Fruit fly (Drosophila melanogaster) whole organism, embryonic: ENCODE results near the gene CG43760.

Experiments
- Abd-B ChIP-seq: fragments of 200-800 bp; sonication (Bioruptor generic); optimal IDR thresholded peaks from 2 replicates; lab custom pipeline; 2018; ENCODE audit warnings: missing biosample characterization, mild to moderate bottlenecking, missing genetic modification characterization, moderate library complexity
- CG10543 ChIP-seq: fragments of 200-800 bp; sonication (Bioruptor generic); optimal IDR thresholded peaks from 3 replicates; lab custom pipeline; 2017; ENCODE audit warnings: missing biosample characterization, mild to moderate bottlenecking, missing genetic modification characterization, moderate library complexity
- CG11723 ChIP-seq: fragments of 200-800 bp; sonication (Bioruptor generic); optimal IDR thresholded peaks from 2 replicates; lab custom pipeline; 2017; ENCODE audit warnings: missing biosample characterization, mild to moderate bottlenecking, missing genetic modification characterization
- CG12155 ChIP-seq: fragments of 200-800 bp; sonication (Bioruptor generic); optimal IDR thresholded peaks from 3 replicates; lab custom pipeline; 2016; ENCODE audit warnings: missing biosample characterization, missing genetic modification characterization
- CG12659 ChIP-seq: fragments of 200-800 bp; sonication (Bioruptor generic); optimal IDR thresholded peaks from 3 replicates; lab custom pipeline; 2017; ENCODE audit warnings: mild to moderate bottlenecking, missing biosample characterization, missing genetic modification reagents, missing genetic modification characterization
- CG12769 ChIP-seq: fragments of 200-800 bp; sonication (Bioruptor generic); optimal IDR thresholded peaks from 2 replicates; lab custom pipeline; 2019; ENCODE audit warnings: missing biosample characterization, mild to moderate bottlenecking, missing genetic modification characterization, moderate library complexity
- CG13424 ChIP-seq: fragments of 200-800 bp; sonication (Bioruptor generic); optimal IDR thresholded peaks from 2 replicates; lab custom pipeline; 2019; ENCODE audit warnings: missing biosample characterization, mild to moderate bottlenecking, missing genetic modification characterization, moderate library complexity
- CG13775 ChIP-seq: fragments of 200-800 bp; sonication (Bioruptor generic); optimal IDR thresholded peaks from 3 replicates; lab custom pipeline; 2017; ENCODE audit warnings: missing biosample characterization, mild to moderate bottlenecking, missing genetic modification characterization
- CG14014 ChIP-seq: fragments of 200-800 bp; sonication (Bioruptor generic); IDR thresholded peaks from 2 replicates; pipeline ENCODE4 v1.3.6; 2022; ENCODE audit warnings: missing biosample characterization, missing genetic modification characterization
- CG16813 ChIP-seq: fragments of 200-800 bp; sonication (Bioruptor generic); IDR thresholded peaks from 3 replicates; pipeline ENCODE4 v1.3.6; 2022; ENCODE audit warnings: missing biosample characterization, missing genetic modification characterization; ENCODE audit not compliant: partially characterized antibody
- CG16815 ChIP-seq: fragments of 200-800 bp; sonication (Bioruptor generic); optimal IDR thresholded peaks from 3 replicates; lab custom pipeline; 2017; ENCODE audit warnings: missing biosample characterization, mild to moderate bottlenecking, missing genetic modification characterization
- CG4360 ChIP-seq: fragments of 200-800 bp; sonication (Bioruptor generic); IDR thresholded peaks from 2 replicates; pipeline ENCODE4 v1.3.6; 2022; ENCODE audit warnings: missing biosample characterization, missing genetic modification characterization
- CG5953 ChIP-seq: fragments of 200-800 bp; sonication (Bioruptor generic); IDR thresholded peaks from 2 replicates; pipeline ENCODE4 v1.3.6; 2022; ENCODE audit warnings: missing biosample characterization, missing genetic modification characterization
- CG6791 ChIP-seq: fragments of 200-800 bp; sonication (Bioruptor generic); IDR thresholded peaks from 3 replicates; pipeline ENCODE4 v1.3.6; 2022; ENCODE audit warnings: missing biosample characterization, missing genetic modification characterization; ENCODE audit not compliant: partially characterized antibody
- CG7839 ChIP-seq: fragments of 200-800 bp; sonication (Bioruptor generic); optimal IDR thresholded peaks from 3 replicates; lab custom pipeline; 2018; ENCODE audit warnings: missing biosample characterization, mild to moderate bottlenecking, missing genetic modification characterization, moderate library complexity
- CG9727 ChIP-seq: fragments of 200-800 bp; sonication (Bioruptor generic); optimal IDR thresholded peaks from 3 replicates; lab custom pipeline; 2017; ENCODE audit warnings: missing biosample characterization, mild to moderate bottlenecking, missing genetic modification characterization
- Dll ChIP-seq: fragments of 200-800 bp; sonication (Bioruptor generic); IDR thresholded peaks from 4 replicates; pipeline ENCODE4 v1.3.6; 2022; ENCODE audit warnings: missing biosample characterization, missing genetic modification characterization; ENCODE audit not compliant: partially characterized antibody
- HHEX ChIP-seq: fragments of 200-800 bp; sonication (Bioruptor generic); optimal IDR thresholded peaks from 3 replicates; lab custom pipeline; 2017; ENCODE audit warnings: missing biosample characterization, mild to moderate bottlenecking, missing genetic modification characterization, missing genetic modification reagents
- Lhr ChIP-seq: fragments of 200-800 bp; sonication (Bioruptor generic); optimal IDR thresholded peaks from 3 replicates; lab custom pipeline; 2017; ENCODE audit warnings: mild to moderate bottlenecking, missing biosample characterization, missing genetic modification reagents, missing genetic modification characterization
- MBD-R2 ChIP-seq: fragments of 200-800 bp; sonication (Bioruptor generic); IDR thresholded peaks from 2 replicates; pipeline ENCODE4 v1.3.6; 2022; ENCODE audit warnings: missing biosample characterization, missing genetic modification characterization
- Myb ChIP-seq: fragments of 200-800 bp; sonication (Bioruptor generic); optimal IDR thresholded peaks from 2 replicates; lab custom pipeline; 2016; ENCODE audit warnings: missing biosample characterization, missing genetic modification characterization
- Nf-YB ChIP-seq: fragments of 200-800 bp; sonication (Bioruptor generic); optimal IDR thresholded peaks from 3 replicates; lab custom pipeline; 2019; ENCODE audit warnings: missing biosample characterization, mild to moderate bottlenecking, missing genetic modification characterization, moderate library complexity
- NfI ChIP-seq: fragments of 200-800 bp; sonication (Bioruptor generic); optimal IDR thresholded peaks from 3 replicates; lab custom pipeline; 2018; ENCODE audit warnings: missing biosample characterization, mild to moderate bottlenecking, missing genetic modification characterization, moderate library complexity
- Taf1 ChIP-seq: fragments of 200-800 bp; sonication (Bioruptor generic); IDR thresholded peaks from 2 replicates; pipeline ENCODE4 v1.3.6; 2022; ENCODE audit warnings: missing biosample characterization, missing genetic modification characterization
- Vsx1 ChIP-seq: fragments of 200-800 bp; sonication (Bioruptor generic); optimal IDR thresholded peaks from 2 replicates; lab custom pipeline; 2017; ENCODE audit warnings: missing biosample characterization, mild to moderate bottlenecking, missing genetic modification characterization, missing genetic modification reagents
- Xrp1 ChIP-seq: fragments of 200-800 bp; sonication (Bioruptor generic); IDR thresholded peaks from 2 replicates; pipeline ENCODE4 v1.3.6; 2022; ENCODE audit warnings: missing biosample characterization, missing genetic modification characterization
- ab ChIP-seq: fragments of 200-800 bp; sonication (Bioruptor generic); optimal IDR thresholded peaks from 2 replicates; lab custom pipeline; 2016; ENCODE audit warnings: missing biosample characterization, missing genetic modification characterization
- abd-A ChIP-seq: fragments of 200-800 bp; sonication (Bioruptor generic); optimal IDR thresholded peaks from 3 replicates; lab custom pipeline; 2019; ENCODE audit warnings: missing biosample characterization, mild to moderate bottlenecking, missing genetic modification characterization, moderate library complexity
- dmrt99B ChIP-seq: fragments of 200-800 bp; sonication (Bioruptor generic); optimal IDR thresholded peaks from 2 replicates; lab custom pipeline; 2018; ENCODE audit warnings: missing biosample characterization, mild to moderate bottlenecking, missing genetic modification characterization, moderate library complexity
- dysf ChIP-seq: fragments of 200-800 bp; sonication (Bioruptor generic); IDR thresholded peaks from 3 replicates; pipeline ENCODE4 v1.3.6; 2022; ENCODE audit warnings: missing biosample characterization, missing genetic modification characterization
- en ChIP-seq: fragments of 200-800 bp; sonication (Bioruptor generic); optimal IDR thresholded peaks from 2 replicates; lab custom pipeline; 2016; ENCODE audit warnings: missing biosample characterization, missing genetic modification characterization
- fd96Cb ChIP-seq: fragments of 200-800 bp; sonication (Bioruptor generic); optimal IDR thresholded peaks from 2 replicates; lab custom pipeline; 2018; ENCODE audit warnings: missing biosample characterization, mild to moderate bottlenecking, missing genetic modification characterization, moderate library complexity
- gem ChIP-seq: fragments of 200-800 bp; sonication (Bioruptor generic); optimal IDR thresholded peaks from 2 replicates; lab custom pipeline; 2019; ENCODE audit warnings: missing biosample characterization, mild to moderate bottlenecking, missing genetic modification characterization, moderate library complexity
- grn ChIP-seq: fragments of 200-800 bp; sonication (Bioruptor generic); optimal IDR thresholded peaks from 3 replicates; lab custom pipeline; 2017; ENCODE audit warnings: missing biosample characterization, missing genetic modification characterization
- gt ChIP-seq: fragments of 200-800 bp; sonication (Bioruptor generic); IDR thresholded peaks from 2 replicates; pipeline ENCODE4 v1.3.6; 2022; ENCODE audit warnings: missing biosample characterization, missing genetic modification characterization
- lola ChIP-seq, 3 experiments: fragments of >200 bp in 2 of 3; fragments of 200-800 bp in 1 of 3; sonication (Bioruptor generic) in 1 of 3; optimal IDR thresholded peaks; 2 replicates each; lab custom pipeline; 2017 to 2019; ENCODE audit warnings: missing biosample characterization in 3 of 3, missing genetic modification characterization in 3 of 3, mild to moderate bottlenecking in 1 of 3, moderate library complexity in 1 of 3
- nmo ChIP-seq: fragments of 200-800 bp; sonication (Bioruptor generic); optimal IDR thresholded peaks from 2 replicates; lab custom pipeline; 2018; ENCODE audit warnings: missing biosample characterization, mild to moderate bottlenecking, missing genetic modification characterization, moderate library complexity
- otp ChIP-seq: fragments of 200-800 bp; sonication (Bioruptor generic); IDR thresholded peaks from 3 replicates; pipeline ENCODE4, ENCODE4 v1.3.6; 2022; ENCODE audit warnings: missing biosample characterization, missing genetic modification characterization
- peb ChIP-seq: fragments of 200-800 bp; sonication (Bioruptor generic); IDR thresholded peaks from 2 replicates; pipeline ENCODE4 v1.3.6; 2022; ENCODE audit warnings: missing biosample characterization, missing genetic modification characterization
- pho ChIP-seq: fragments of 200-800 bp; sonication (Bioruptor generic); optimal IDR thresholded peaks from 2 replicates; lab custom pipeline; 2016; ENCODE audit warnings: missing biosample characterization, missing genetic modification characterization
- phol ChIP-seq: fragments of 200-800 bp; sonication (Bioruptor generic); optimal IDR thresholded peaks from 3 replicates; lab custom pipeline; 2018; ENCODE audit warnings: missing biosample characterization, mild to moderate bottlenecking, missing genetic modification characterization, moderate library complexity
- pros ChIP-seq: fragments of 200-800 bp; sonication (Bioruptor generic); optimal IDR thresholded peaks from 3 replicates; lab custom pipeline; 2019; ENCODE audit warnings: missing biosample characterization, mild to moderate bottlenecking, missing genetic modification characterization, moderate library complexity
- pum ChIP-seq: fragments of 200-800 bp; sonication (Bioruptor generic); optimal IDR thresholded peaks from 2 replicates; lab custom pipeline; 2016; ENCODE audit warnings: missing biosample characterization, missing genetic modification characterization
- run ChIP-seq: fragments of 200-800 bp; sonication (Bioruptor generic); optimal IDR thresholded peaks from 3 replicates; lab custom pipeline; 2018; ENCODE audit warnings: missing biosample characterization, mild to moderate bottlenecking, missing genetic modification characterization
- so ChIP-seq: fragments of 200-800 bp; sonication (Bioruptor generic); IDR thresholded peaks from 3 replicates; pipeline ENCODE4 v1.3.6; 2022; ENCODE audit warnings: missing biosample characterization, missing genetic modification characterization
- sob ChIP-seq: fragments of 200-800 bp; sonication (Bioruptor generic); IDR thresholded peaks from 2 replicates; pipeline ENCODE4 v1.3.6; 2022; ENCODE audit warnings: missing biosample characterization, missing genetic modification characterization
- tgo ChIP-seq: fragments of 200-800 bp; sonication (Bioruptor generic); IDR thresholded peaks from 3 replicates; pipeline ENCODE4 v1.3.6; 2022; ENCODE audit warnings: missing biosample characterization, missing genetic modification characterization

CG43760 gene

DNA sequence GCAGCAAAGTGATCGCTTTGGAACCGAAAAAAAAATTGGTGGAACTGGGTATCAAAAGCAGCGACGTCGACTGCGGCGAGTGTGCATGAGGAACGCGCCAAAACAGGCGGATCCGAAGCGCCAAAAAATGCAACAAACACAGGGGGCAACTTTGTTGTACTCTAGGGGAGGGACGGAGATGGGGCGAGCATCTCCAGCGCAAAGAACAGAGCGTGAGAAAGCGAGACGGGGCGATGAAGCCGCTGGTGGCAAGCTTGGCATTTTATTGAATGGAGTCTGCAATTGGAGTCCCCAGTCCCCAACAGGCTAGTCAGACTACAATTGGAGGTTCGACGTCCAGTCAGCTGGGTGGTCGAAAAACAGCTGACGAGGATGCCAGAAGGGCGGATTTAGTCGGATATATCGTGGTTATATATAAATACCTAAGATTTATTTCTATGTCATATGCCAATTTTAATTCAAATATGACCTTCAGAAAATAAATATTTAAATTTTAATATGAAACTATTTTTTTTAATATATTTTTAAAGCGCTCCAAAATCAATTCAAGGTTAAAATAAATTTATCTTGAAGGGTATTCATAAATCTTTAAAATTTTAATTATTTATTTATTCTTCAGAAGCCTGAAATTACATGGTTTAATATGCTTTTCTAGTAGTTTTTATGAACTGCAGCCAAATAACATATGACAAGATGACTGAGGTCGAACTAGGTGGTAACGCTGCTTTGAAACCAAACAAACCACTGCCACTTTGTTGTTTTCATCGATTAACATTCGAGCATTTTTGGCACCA is 29.9 kb downstream of the CG43760 start (continued):
- TF ChIP-seq dmrt99B (tag; lab: Kevin White, UChicago) (peak; percentile 93), CG12155 (GFP tag; lab: Kevin White, UChicago) (peak; percentile 78), fd96Cb (tag; lab: Kevin White, UChicago) (peak; percentile 92), gt (GFP tag; lab: Robert Waterston, UW) (peak; percentile 66), CG12659 (peak; percentile 96), sob (GFP tag; lab: Robert Waterston, UW) (peak; percentile 70), Taf1 (peak; percentile 41; the same call in 1 of the 2 replicates), en (no peak), CG7839 (tag; lab: Kevin White, UChicago) (peak; percentile 95), CG16813 (GFP tag; lab: Robert Waterston, UW) (0 out of 3 replicates have a peak, but pooled peaks have one; percentile 19), so (peak; percentile 32; the same call in 1 of the 3 replicates), CG10543 (GFP tag; lab: Kevin White, UChicago) (peak; percentile 94), nmo (peak; percentile 98), CG14014 (peak; percentile 62; the same call in 1 of the 2 replicates), peb (GFP tag; lab: Robert Waterston, UW) (peak; percentile 21; the same call in 1 of the 2 replicates), phol (peak; percentile 96), run (tag; lab: Kevin White, UChicago) (peak; percentile 84), Nf-YB (GFP tag; lab: Kevin White, UChicago) (peak; percentile 83), Vsx1 (peak; percentile 79), CG12769 (peak; percentile 50), Myb (no peak), CG6791 (no peak), CG16815 (GFP tag; lab: Kevin White, UChicago) (peak; percentile 85), MBD-R2 (GFP tag; lab: Robert Waterston, UW) (peak; percentile 65), pho (GFP tag; lab: Kevin White, UChicago) (peak; percentile 1), CG13424 (tag; lab: Kevin White, UChicago) (peak; percentile 97), CG5953 (GFP tag; lab: Robert Waterston, UW) (peak; percentile 43; the same call in 1 of the 2 replicates), Abd-B (peak; percentile 91), tgo (GFP tag; lab: Robert Waterston, UW) (peak; percentile 85), grn (GFP tag; lab: Kevin White, UChicago) (no peak), gem (tag; lab: Kevin White, UChicago) (peak; percentile 97), Lhr (peak; percentile 55), CG4360 (peak; percentile 45), CG11723 (GFP tag; lab: Kevin White, UChicago) (peak; percentile 81), ab (GFP tag; lab: Kevin White, UChicago) (no peak), abd-A (tag; lab: Kevin White, UChicago) (no peak), NfI (GFP tag; lab: Kevin White, UChicago) (peak; percentile 83), Dll (GFP tag; lab: Robert Waterston, UW) (no peak), otp (GFP tag; lab: Robert Waterston, UW) (0 out of 3 replicates have a peak, but pooled peaks have one; percentile 32), CG9727 (GFP tag; lab: Kevin White, UChicago) (peak; percentile 97), CG13775 (GFP tag; lab: Kevin White, UChicago) (peak; percentile 96), Xrp1 (GFP tag; lab: Robert Waterston, UW) (peak; percentile 91), lola (GFP tag; optimal IDR thresholded peaks at IDR 0.05; lab: Kevin White, UChicago) (peak in 1 of 3 experiments; percentile 98), pum (peak; percentile 21), dysf (GFP tag; lab: Robert Waterston, UW) (peak; percentile 90), HHEX (GFP tag; lab: Kevin White, UChicago) (peak; percentile 91), pros (GFP tag; lab: Kevin White, UChicago) (peak; percentile 54)
